Fruit fly (Drosophila melanogaster) whole organism, wandering third instar larva: Measurements from ENCODE around the gene CG15445.

ENCODE experiments used
- Hr78 ChIP-seq: fragments of >200 bp; optimal IDR thresholded peaks from 2 replicates; lab custom pipeline; 2017; ENCODE audit warnings: missing biosample characterization, missing genetic modification characterization
- Rel ChIP-seq, 2 experiments: fragments of 200-800 bp; sonication (Bioruptor generic) in 1 of 2; optimal IDR thresholded peaks; 2 replicates in 1 of 2; 3 replicates in 1 of 2; lab custom pipeline; 2016 to 2019; ENCODE audit warnings: mild to moderate bottlenecking in 2 of 2, missing biosample characterization in 2 of 2, missing genetic modification characterization in 2 of 2, moderate library complexity in 1 of 2
- psq ChIP-seq: fragments of 200-800 bp; sonication (Bioruptor generic); optimal IDR thresholded peaks from 3 replicates; lab custom pipeline; 2017; ENCODE audit warnings: missing biosample characterization, mild to moderate bottlenecking, missing genetic modification characterization, moderate library complexity
- rgr ChIP-seq: fragments of 200-800 bp; sonication (Bioruptor generic); optimal IDR thresholded peaks from 3 replicates; lab custom pipeline; 2016; ENCODE audit warnings: missing biosample characterization, mild to moderate bottlenecking, missing genetic modification characterization
- usp ChIP-seq: fragments of >200 bp; optimal IDR thresholded peaks from 2 replicates; lab custom pipeline; 2017; ENCODE audit warnings: missing biosample characterization, missing genetic modification characterization

- no peak for TF ChIP-seq rgr
- no peak for TF ChIP-seq usp (GFP tag; lab: Kevin White, UChicago)
- no peak for TF ChIP-seq psq (GFP tag; lab: Kevin White, UChicago)
- TF ChIP-seq Rel (GFP tag; optimal IDR thresholded peaks at IDR 0.05; lab: Kevin White, UChicago), result no peak
- TF ChIP-seq Rel (tag; optimal IDR thresholded peaks at IDR 0.05; lab: Kevin White, UChicago), result no peak
- no peak for TF ChIP-seq Hr78 (GFP tag; lab: Kevin White, UChicago)
These were observed 9.8 kb downstream of the CG15445 start for dm6 chrX:21126790-21127189.
